Fruit fly (Drosophila melanogaster) whole organism, embryonic: ENCODE results near the gene Inx3.

Experiments used
- B-H1 ChIP-seq: fragments of 200-800 bp; sonication (Bioruptor generic); IDR thresholded peaks from 3 replicates; pipeline ENCODE4 v1.3.6; 2022; ENCODE audit warnings: missing biosample characterization, missing genetic modification characterization
- C15 ChIP-seq: fragments of 200-800 bp; sonication (Bioruptor generic); IDR thresholded peaks from 3 replicates; pipeline ENCODE4 v1.3.6; 2022; ENCODE audit warnings: missing biosample characterization, missing genetic modification characterization
- CG10565 ChIP-seq: fragments of 200-800 bp; sonication (Bioruptor generic); optimal IDR thresholded peaks from 3 replicates; lab custom pipeline; 2016; ENCODE audit warnings: missing biosample characterization, mild to moderate bottlenecking, missing genetic modification characterization
- CG11560 ChIP-seq: fragments of 200-800 bp; sonication (Bioruptor generic); IDR thresholded peaks from 3 replicates; pipeline ENCODE4 v1.3.6; 2022; ENCODE audit warnings: missing biosample characterization, missing genetic modification characterization
- CG13296 ChIP-seq: fragments of 200-800 bp; sonication (Bioruptor generic); optimal IDR thresholded peaks from 3 replicates; lab custom pipeline; 2018; ENCODE audit warnings: missing biosample characterization, mild to moderate bottlenecking, missing genetic modification characterization
- CG14050 ChIP-seq: fragments of 200-800 bp; sonication (Bioruptor generic); IDR thresholded peaks from 3 replicates; pipeline ENCODE4 v1.3.6; 2022; ENCODE audit warnings: missing biosample characterization, missing genetic modification characterization
- CG14860 ChIP-seq: fragments of 200-800 bp; sonication (Bioruptor generic); IDR thresholded peaks from 3 replicates; pipeline ENCODE4 v1.3.6; 2022; ENCODE audit warnings: missing biosample characterization, missing genetic modification characterization; ENCODE audit not compliant: partially characterized antibody
- CG16815 ChIP-seq: fragments of 200-800 bp; sonication (Bioruptor generic); optimal IDR thresholded peaks from 3 replicates; lab custom pipeline; 2017; ENCODE audit warnings: missing biosample characterization, mild to moderate bottlenecking, missing genetic modification characterization
- CG16863 ChIP-seq: fragments of 200-800 bp; sonication (Bioruptor generic); optimal IDR thresholded peaks from 3 replicates; lab custom pipeline; 2016; ENCODE audit warnings: missing biosample characterization, missing genetic modification characterization
- CG18619 ChIP-seq: fragments of 200-800 bp; sonication (Bioruptor generic); optimal IDR thresholded peaks from 3 replicates; lab custom pipeline; 2017; ENCODE audit warnings: missing biosample characterization, mild to moderate bottlenecking, missing genetic modification characterization
- CG2116 ChIP-seq: fragments of 200-800 bp; sonication (Bioruptor generic); optimal IDR thresholded peaks from 3 replicates; lab custom pipeline; 2018; ENCODE audit warnings: missing biosample characterization, mild to moderate bottlenecking, missing genetic modification characterization
- CG2129 ChIP-seq: fragments of 200-800 bp; sonication (Bioruptor generic); IDR thresholded peaks from 2 replicates; pipeline ENCODE4 v1.3.6; 2022; ENCODE audit warnings: missing biosample characterization, missing genetic modification characterization; ENCODE audit not compliant: partially characterized antibody
- CG2678 ChIP-seq: fragments of 200-800 bp; sonication (Bioruptor generic); optimal IDR thresholded peaks from 3 replicates; lab custom pipeline; 2019; ENCODE audit warnings: missing biosample characterization, mild to moderate bottlenecking, missing genetic modification characterization, moderate library complexity
- CG30020 ChIP-seq: fragments of 200-800 bp; optimal IDR thresholded peaks from 2 replicates; lab custom pipeline; 2019; ENCODE audit warnings: missing biosample characterization, mild to moderate bottlenecking, missing genetic modification characterization, moderate library complexity
- CG3838 ChIP-seq: fragments of 200-800 bp; sonication (Bioruptor generic); optimal IDR thresholded peaks from 3 replicates; lab custom pipeline; 2016; ENCODE audit warnings: missing biosample characterization, missing genetic modification characterization
- CG4328 ChIP-seq: fragments of 200-800 bp; sonication (Bioruptor generic); optimal IDR thresholded peaks from 3 replicates; lab custom pipeline; 2017; ENCODE audit warnings: missing biosample characterization, missing genetic modification reagents, missing genetic modification characterization
- CG4360 ChIP-seq: fragments of 200-800 bp; sonication (Bioruptor generic); IDR thresholded peaks from 2 replicates; pipeline ENCODE4 v1.3.6; 2022; ENCODE audit warnings: missing biosample characterization, missing genetic modification characterization
- CG4617 ChIP-seq: fragments of 200-800 bp; sonication (Bioruptor generic); optimal IDR thresholded peaks from 3 replicates; lab custom pipeline; 2016; ENCODE audit warnings: missing biosample characterization, missing genetic modification characterization, borderline replicate concordance
- CG4730 ChIP-seq: fragments of 200-800 bp; sonication (Bioruptor generic); IDR thresholded peaks from 2 replicates; pipeline ENCODE4 v1.3.6; 2022; ENCODE audit warnings: missing biosample characterization, missing genetic modification characterization
- CG5180 ChIP-seq: fragments of 200-800 bp; sonication (Bioruptor generic); optimal IDR thresholded peaks from 3 replicates; lab custom pipeline; 2017; ENCODE audit warnings: missing biosample characterization, missing genetic modification characterization, mild to moderate bottlenecking, moderate library complexity, missing genetic modification reagents
- CG6175 ChIP-seq: fragments of 200-800 bp; sonication (Bioruptor generic); IDR thresholded peaks from 3 replicates; pipeline ENCODE4 v1.3.6; 2022; ENCODE audit warnings: missing biosample characterization, missing genetic modification characterization
- CG6654 ChIP-seq: fragments of 200-800 bp; sonication (Bioruptor generic); optimal IDR thresholded peaks from 2 replicates; lab custom pipeline; 2017; ENCODE audit warnings: missing biosample characterization, mild to moderate bottlenecking, missing genetic modification characterization
- CG8359 ChIP-seq: fragments of 200-800 bp; sonication (Bioruptor generic); optimal IDR thresholded peaks from 2 replicates; lab custom pipeline; 2017; ENCODE audit warnings: missing biosample characterization, mild to moderate bottlenecking, missing genetic modification characterization, borderline replicate concordance
- CG8944 ChIP-seq: fragments of 200-800 bp; sonication (Bioruptor generic); optimal IDR thresholded peaks from 3 replicates; lab custom pipeline; 2016; ENCODE audit warnings: missing biosample characterization, missing genetic modification characterization
- Dad ChIP-seq: fragments of 200-800 bp; sonication (Bioruptor generic); optimal IDR thresholded peaks from 3 replicates; lab custom pipeline; 2016; ENCODE audit warnings: missing biosample characterization, missing genetic modification characterization
- HLHmδ ChIP-seq: fragments of 200-800 bp; sonication (Bioruptor generic); optimal IDR thresholded peaks from 2 replicates; lab custom pipeline; 2018; ENCODE audit warnings: missing biosample characterization, mild to moderate bottlenecking, missing genetic modification characterization, moderate library complexity
- Hr3 ChIP-seq: fragments of 200-800 bp; sonication (Bioruptor generic); optimal IDR thresholded peaks from 3 replicates; lab custom pipeline; 2016; ENCODE audit warnings: missing biosample characterization, missing genetic modification characterization
- Hsf ChIP-seq: fragments of 200-800 bp; sonication (Bioruptor generic); optimal IDR thresholded peaks from 3 replicates; lab custom pipeline; 2016; ENCODE audit warnings: missing biosample characterization, missing genetic modification characterization
- NK7.1 ChIP-seq: fragments of 200-800 bp; sonication (Bioruptor generic); optimal IDR thresholded peaks from 3 replicates; lab custom pipeline; 2016; ENCODE audit warnings: missing biosample characterization, missing genetic modification characterization
- Oaz ChIP-seq: fragments of 200-800 bp; sonication (Bioruptor generic); IDR thresholded peaks from 2 replicates; pipeline ENCODE4 v1.3.6; 2022; ENCODE audit warnings: missing biosample characterization, missing genetic modification characterization
- PHDP ChIP-seq: fragments of 200-800 bp; sonication (Bioruptor generic); optimal IDR thresholded peaks from 3 replicates; lab custom pipeline; 2018; ENCODE audit warnings: missing biosample characterization, mild to moderate bottlenecking, missing genetic modification characterization, moderate library complexity
- Ptx1 ChIP-seq: fragments of 200-800 bp; sonication (Bioruptor generic); IDR thresholded peaks from 2 replicates; pipeline ENCODE4 v1.3.6; 2022; ENCODE audit warnings: missing biosample characterization, missing genetic modification characterization
- Sin3A ChIP-seq: fragments of >200 bp; optimal IDR thresholded peaks from 2 replicates; lab custom pipeline; 2018
- Trl ChIP-seq, 3 experiments: fragments of >200 bp in 2 of 3; fragments of 200-800 bp in 1 of 3; sonication (Bioruptor generic) in 1 of 3; optimal IDR thresholded peaks; 2 replicates in 1 of 3; 3 replicates in 2 of 3; lab custom pipeline; 2016 to 2017; ENCODE audit warnings: missing biosample characterization in 1 of 3, missing genetic modification characterization in 1 of 3
- ara ChIP-seq: fragments of 200-800 bp; sonication (Bioruptor generic); IDR thresholded peaks from 2 replicates; pipeline ENCODE4 v1.3.6; 2022; ENCODE audit warnings: missing biosample characterization, missing genetic modification characterization
- ase ChIP-seq: fragments of 200-800 bp; sonication (Bioruptor generic); IDR thresholded peaks from 3 replicates; pipeline ENCODE4 v1.3.6; 2022; ENCODE audit warnings: missing biosample characterization, missing genetic modification characterization
- chinmo ChIP-seq: fragments of 200-800 bp; sonication (Bioruptor generic); IDR thresholded peaks from 4 replicates; pipeline ENCODE4 v1.3.6; 2022; ENCODE audit warnings: missing biosample characterization, missing genetic modification characterization; ENCODE audit not compliant: partially characterized antibody
- dan ChIP-seq: fragments of 200-800 bp; sonication (Bioruptor generic); IDR thresholded peaks from 2 replicates; pipeline ENCODE4 v1.3.6; 2022; ENCODE audit warnings: missing biosample characterization, missing genetic modification characterization
- ems ChIP-seq: fragments of 200-800 bp; sonication (Bioruptor generic); optimal IDR thresholded peaks from 3 replicates; lab custom pipeline; 2016; ENCODE audit warnings: missing biosample characterization, missing genetic modification characterization
- fd3F ChIP-seq: fragments of 200-800 bp; sonication (Bioruptor generic); optimal IDR thresholded peaks from 2 replicates; lab custom pipeline; 2018; ENCODE audit warnings: missing biosample characterization, mild to moderate bottlenecking, missing genetic modification characterization, moderate library complexity
- grau ChIP-seq: fragments of 200-800 bp; optimal IDR thresholded peaks from 3 replicates; lab custom pipeline; 2019; ENCODE audit warnings: missing biosample characterization, mild to moderate bottlenecking, missing genetic modification characterization, moderate library complexity
- gsb-n ChIP-seq: fragments of 200-800 bp; sonication (Bioruptor generic); optimal IDR thresholded peaks from 3 replicates; lab custom pipeline; 2018; ENCODE audit warnings: missing biosample characterization, mild to moderate bottlenecking, missing genetic modification characterization
- ham ChIP-seq: fragments of 200-800 bp; sonication (Bioruptor generic); IDR thresholded peaks from 2 replicates; pipeline ENCODE4 v1.3.6; 2022; ENCODE audit warnings: missing biosample characterization, missing genetic modification characterization
- maf-S ChIP-seq: fragments of 200-800 bp; sonication (Bioruptor generic); optimal IDR thresholded peaks from 2 replicates; lab custom pipeline; 2016; ENCODE audit warnings: missing biosample characterization, missing genetic modification characterization
- sd ChIP-seq: fragments of 200-800 bp; sonication (Bioruptor generic); optimal IDR thresholded peaks from 3 replicates; lab custom pipeline; 2018; ENCODE audit warnings: missing biosample characterization, mild to moderate bottlenecking, missing genetic modification characterization, moderate library complexity
- sima ChIP-seq: fragments of 200-800 bp; sonication (Bioruptor generic); optimal IDR thresholded peaks from 2 replicates; lab custom pipeline; 2016; ENCODE audit warnings: missing biosample characterization, missing genetic modification characterization
- so ChIP-seq: fragments of 200-800 bp; sonication (Bioruptor generic); IDR thresholded peaks from 3 replicates; pipeline ENCODE4 v1.3.6; 2022; ENCODE audit warnings: missing biosample characterization, missing genetic modification characterization
- tgo ChIP-seq: fragments of 200-800 bp; sonication (Bioruptor generic); IDR thresholded peaks from 3 replicates; pipeline ENCODE4 v1.3.6; 2022; ENCODE audit warnings: missing biosample characterization, missing genetic modification characterization

Gene Inx3

dm6 chr3R:28888561-28889426 lies 29.5 kb upstream of the Inx3 start (continued):
- peak; percentile 35; the same call in 1 of the 3 replicates for TF ChIP-seq B-H1 (GFP tag; lab: Robert Waterston, UW)
- no peak for TF ChIP-seq CG2116
- TF ChIP-seq CG4360 (GFP tag; lab: Robert Waterston, UW) = peak; percentile 92
- peak; percentile 69 for TF ChIP-seq NK7.1 (GFP tag; lab: Kevin White, UChicago)
- peak; percentile 75 for TF ChIP-seq Hr3 (GFP tag; lab: Kevin White, UChicago)
- TF ChIP-seq CG4617 (GFP tag; lab: Kevin White, UChicago) = peak; percentile 89
- TF ChIP-seq CG3838 (GFP tag; lab: Kevin White, UChicago) = peak; percentile 36
- TF ChIP-seq sima (GFP tag; lab: Kevin White, UChicago) = no peak
- peak; percentile 88 for TF ChIP-seq CG8944 (GFP tag; lab: Kevin White, UChicago)
- peak; percentile 59; the same call in 1 of the 3 replicates for TF ChIP-seq CG11560 (tag; lab: Robert Waterston, UW)
- peak; percentile 89 for TF ChIP-seq CG6175
- peak; percentile 80 for TF ChIP-seq CG18619 (GFP tag; lab: Kevin White, UChicago)
- TF ChIP-seq ems (GFP tag; lab: Kevin White, UChicago) = peak; percentile 77
- peak; percentile 72 for TF ChIP-seq CG16815
- peak; percentile 36 for TF ChIP-seq CG5180 (GFP tag; lab: Kevin White, UChicago)
- TF ChIP-seq ham (GFP tag; lab: Robert Waterston, UW) = peak; percentile 15; the same call in 1 of the 2 replicates
- TF ChIP-seq Oaz = peak; percentile 49
- TF ChIP-seq CG14860 (GFP tag; lab: Robert Waterston, UW) = no peak
- peak; percentile 88 for TF ChIP-seq CG2678 (tag; lab: Kevin White, UChicago)
- 0 out of 4 replicates have a peak, but pooled peaks have one; percentile 15 for TF ChIP-seq chinmo
- TF ChIP-seq Sin3A (lab: Kevin White, UChicago) = peak; percentile 62
- TF ChIP-seq ase (GFP tag; lab: Robert Waterston, UW) = peak; percentile 54; the same call in 1 of the 3 replicates
- TF ChIP-seq tgo (GFP tag; lab: Robert Waterston, UW) = peak; percentile 69
- no peak for TF ChIP-seq gsb-n (tag; lab: Kevin White, UChicago)
- no peak for TF ChIP-seq Trl (optimal IDR thresholded peaks at IDR 0.05; lab: Kevin White, UChicago)
- peak; percentile 89 for TF ChIP-seq Trl (GFP tag; optimal IDR thresholded peaks at IDR 0.05; lab: Kevin White, UChicago)
- peak; percentile 60 for TF ChIP-seq CG6654 (GFP tag; lab: Kevin White, UChicago)
- peak; percentile 82 for TF ChIP-seq PHDP (tag; lab: Kevin White, UChicago)
- peak; percentile 77 for TF ChIP-seq grau (tag; lab: Kevin White, UChicago)
- peak; percentile 78 for TF ChIP-seq CG13296 (GFP tag; lab: Kevin White, UChicago)
- TF ChIP-seq so (GFP tag; lab: Robert Waterston, UW) = peak; percentile 73; the same call in 2 of the 3 replicates
- TF ChIP-seq CG14050 (GFP tag; lab: Robert Waterston, UW) = peak; percentile 56; the same call in 2 of the 3 replicates
- TF ChIP-seq CG10565 (GFP tag; lab: Kevin White, UChicago) = no peak
- no peak for TF ChIP-seq CG2129 (GFP tag; lab: Robert Waterston, UW)
- peak; percentile 81 for TF ChIP-seq Hsf (GFP tag; lab: Kevin White, UChicago)
- peak; percentile 42; the same call in 1 of the 2 replicates for TF ChIP-seq ara (GFP tag; lab: Robert Waterston, UW)
- TF ChIP-seq C15 (GFP tag; lab: Robert Waterston, UW) = no peak
- TF ChIP-seq fd3F (GFP tag; lab: Kevin White, UChicago) = peak; percentile 70
- TF ChIP-seq maf-S (GFP tag; lab: Kevin White, UChicago) = peak; percentile 72
- peak; percentile 35 for TF ChIP-seq CG30020 (tag; lab: Kevin White, UChicago)
- peak; percentile 99 for TF ChIP-seq sd (tag; lab: Kevin White, UChicago)
- peak; percentile 42; the same call in 1 of the 2 replicates for TF ChIP-seq CG4730 (GFP tag; lab: Robert Waterston, UW)
- peak; percentile 83 for TF ChIP-seq Ptx1 (GFP tag; lab: Robert Waterston, UW)
- TF ChIP-seq HLHmδ (GFP tag; lab: Kevin White, UChicago) = no peak
- TF ChIP-seq CG16863 (GFP tag; lab: Kevin White, UChicago) = peak; percentile 78
- peak; percentile 83 for TF ChIP-seq Dad (GFP tag; lab: Kevin White, UChicago)
- peak; percentile 19 for TF ChIP-seq CG8359 (GFP tag; lab: Kevin White, UChicago)
- TF ChIP-seq dan (GFP tag; lab: Robert Waterston, UW) = no peak
- TF ChIP-seq CG4328 = peak; percentile 72
